Worm (Caenorhabditis elegans): ENCODE results near the gene srd-2.
A peak's percentile ranks its signal among the peaks of the same experiment; 100 is the strongest.

The srd-2 gene

DNA sequence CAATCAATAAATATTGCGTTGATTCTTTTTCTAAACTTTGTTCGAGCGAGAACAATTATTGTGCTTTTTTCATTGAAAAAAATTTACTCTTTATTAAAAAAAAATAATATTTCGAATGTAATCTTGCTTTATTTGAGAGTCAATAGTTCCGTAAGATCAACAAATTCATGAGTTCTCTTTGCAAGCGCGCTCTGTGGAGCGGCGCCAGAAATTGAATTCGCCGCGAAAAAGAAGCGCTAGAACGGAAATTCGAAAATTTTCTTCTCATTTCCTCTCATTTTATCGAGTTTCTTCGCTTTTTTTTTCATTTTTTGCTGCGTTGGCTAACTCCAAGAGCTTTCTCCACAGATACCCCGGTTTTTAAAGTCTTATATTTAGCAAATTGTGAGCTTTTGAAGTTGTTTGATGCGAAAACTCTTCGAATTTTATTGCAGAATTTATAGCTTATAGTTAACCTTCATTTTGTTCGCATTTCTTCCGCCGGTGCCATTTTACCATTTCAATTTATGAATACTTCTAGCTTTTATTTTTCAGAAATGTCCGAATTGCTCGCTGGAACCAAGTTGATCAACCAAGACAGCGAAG, 9.5 kb upstream of the srd-2 start, which contains the start of gene R05H5.3 (continued):
- TF ChIP-seq pha-4 (tag; optimal IDR thresholded peaks at IDR 0.05) (no peak), ztf-18 (tag; optimal IDR thresholded peaks at IDR 0.05) (peak; percentile 58), F55B11.4 (tag; optimal IDR thresholded peaks at IDR 0.05; ENCODE audit: borderline replicate concordance, insufficient read depth) (no peak), C06A6.2 (GFP tag; conservative IDR thresholded peaks at IDR 0.05) (no peak), rpc-1 (optimal IDR thresholded peaks at IDR 0.05) (no peak), rpc-1 (tag; optimal IDR thresholded peaks at IDR 0.05) (no peak), snpc-3.4 (tag; optimal IDR thresholded peaks at IDR 0.05) (peak; percentile 70), nfya-1 (tag; optimal IDR thresholded peaks at IDR 0.05; ENCODE audit: borderline replicate concordance, insufficient read depth) (no peak), let-526 (GFP tag; IDR thresholded peaks at IDR 0.05) (no peak), dpff-1 (tag; optimal IDR thresholded peaks at IDR 0.05) (no peak), ekl-4 (GFP tag; IDR thresholded peaks at IDR 0.05) (peak; percentile 31; the same call in 1 of the 2 replicates), sea-2 (GFP tag; IDR thresholded peaks at IDR 0.05) (no peak), Y79H2A.3 (GFP tag; conservative IDR thresholded peaks at IDR 0.05) (peak; percentile 72; the same call in 1 of the 2 replicates), B0019.2 (GFP tag; conservative IDR thresholded peaks at IDR 0.05) (peak; percentile 90), somi-1 (GFP tag; optimal IDR thresholded peaks at IDR 0.05) (no peak), egl-18 (GFP tag; IDR thresholded peaks at IDR 0.05) (no peak), cebp-2 (GFP tag; IDR thresholded peaks at IDR 0.05) (no peak), lin-35 (GFP tag; optimal IDR thresholded peaks at IDR 0.05) (peak in 1 of 3 experiments; percentile 75), snpc-1.3 (tag; optimal IDR thresholded peaks at IDR 0.05; ENCODE audit: insufficient read depth) (peak; percentile 40), unc-130 (GFP tag; optimal IDR thresholded peaks at IDR 0.05) (peak; percentile 92), athp-1 (tag; optimal IDR thresholded peaks at IDR 0.05) (no peak), repo-1 (tag; optimal IDR thresholded peaks at IDR 0.05) (no peak), lin-26 (GFP tag; IDR thresholded peaks at IDR 0.05) (no peak), Y67H2A.10 (GFP tag; conservative IDR thresholded peaks at IDR 0.05) (peak; percentile 68), lsl-1 (GFP tag; optimal IDR thresholded peaks at IDR 0.05) (peak; percentile 80), zfh-2 (GFP tag; conservative IDR thresholded peaks at IDR 0.05) (no peak), K12H6.12 (tag; optimal IDR thresholded peaks at IDR 0.05) (no peak), hsf-1 (GFP tag; IDR thresholded peaks at IDR 0.05) (peak; percentile 55; the same call in 1 of the 2 replicates), ceh-100 (GFP tag; IDR thresholded peaks at IDR 0.05) (peak; percentile 94), F52B5.7 (tag; optimal IDR thresholded peaks at IDR 0.05) (no peak), hmg-20 (GFP tag; IDR thresholded peaks at IDR 0.05) (no peak), nfya-2 (GFP tag; IDR thresholded peaks at IDR 0.05) (no peak), F23B12.7 (tag; optimal IDR thresholded peaks at IDR 0.05; ENCODE audit: insufficient read depth) (peak; percentile 79), lag-1 (GFP tag; IDR thresholded peaks at IDR 0.05) (no peak), F37B4.10 (GFP tag; IDR thresholded peaks at IDR 0.05) (no peak), die-1 (tag; optimal IDR thresholded peaks at IDR 0.05) (no peak), T07F8.4 (tag; optimal IDR thresholded peaks at IDR 0.05) (no peak), bed-2 (GFP tag; IDR thresholded peaks at IDR 0.05) (peak; percentile 50; the same call in 1 of the 2 replicates), dpl-1 (GFP tag; optimal IDR thresholded peaks at IDR 0.05) (peak; percentile 91), ceh-58 (GFP tag; IDR thresholded peaks at IDR 0.05) (no peak), nhr-80 (tag; optimal IDR thresholded peaks at IDR 0.05) (peak; percentile 24), Y95B8A.8 (GFP tag; IDR thresholded peaks at IDR 0.05) (peak; percentile 75), lsy-27 (tag; optimal IDR thresholded peaks at IDR 0.05; ENCODE audit: borderline replicate concordance, insufficient read depth) (no peak), snpc-1.1 (tag; optimal IDR thresholded peaks at IDR 0.05; ENCODE audit: insufficient read depth) (peak; percentile 54)
